Worm (Caenorhabditis elegans): ENCODE measurements around the gene R12B2.8.

R12B2.8 gene

ce11 chrIII:5835163-5835871 lies 11.6 kb downstream of the R12B2.8 start (continued):
- peak; percentile 50 for TF ChIP-seq set-16 (GFP tag; IDR thresholded peaks at IDR 0.05)
- peak; percentile 84 for TF ChIP-seq dve-1 (tag; optimal IDR thresholded peaks at IDR 0.05; ENCODE audit: insufficient read depth)
- TF ChIP-seq lin-1 (GFP tag; IDR thresholded peaks at IDR 0.05) = 0 out of 2 replicates have a peak, but pooled peaks have one; percentile 44
- TF ChIP-seq mes-2 (tag; optimal IDR thresholded peaks at IDR 0.05; ENCODE audit: poor library complexity, severe bottlenecking) = peak; percentile 66
- TF ChIP-seq tra-1 (GFP tag; IDR thresholded peaks at IDR 0.05) = peak; percentile 41; the same call in 1 of the 2 replicates
- no peak for TF ChIP-seq Y105C5A.15 (GFP tag; IDR thresholded peaks at IDR 0.05)
- TF ChIP-seq lin-29 (GFP tag; IDR thresholded peaks at IDR 0.05) = no peak
- TF ChIP-seq egl-27 (tag; optimal IDR thresholded peaks at IDR 0.05) = no peak
- peak; percentile 7 for TF ChIP-seq hlh-30 (tag; optimal IDR thresholded peaks at IDR 0.05; ENCODE audit: insufficient read depth)
- TF ChIP-seq daf-8 (GFP tag; IDR thresholded peaks at IDR 0.05) = no peak
- TF ChIP-seq nhr-76 (tag; optimal IDR thresholded peaks at IDR 0.05) = no peak
- TF ChIP-seq arid-1 (GFP tag; conservative IDR thresholded peaks at IDR 0.05) = no peak
- TF ChIP-seq lin-15B (tag; optimal IDR thresholded peaks at IDR 0.05) = no peak
- TF ChIP-seq saeg-2 (GFP tag; IDR thresholded peaks at IDR 0.05) = no peak
- peak in 1 of 2 experiments; percentile 31 for TF ChIP-seq mdl-1 (tag; optimal IDR thresholded peaks at IDR 0.05)
- no peak for TF ChIP-seq ama-1 (optimal IDR thresholded peaks at IDR 0.05)
- peak; percentile 13; the same call in 1 of the 2 replicates for TF ChIP-seq ceh-20 (GFP tag; IDR thresholded peaks at IDR 0.05)
- TF ChIP-seq daf-16 (GFP tag; optimal IDR thresholded peaks at IDR 0.05) = peak in 1 of 2 experiments; percentile 1
- peak; percentile 69 for TF ChIP-seq daf-16 (tag; optimal IDR thresholded peaks at IDR 0.05)
- no peak for TF ChIP-seq nhr-10 (tag; optimal IDR thresholded peaks at IDR 0.05)
- no peak for TF ChIP-seq D1046.2 (GFP tag; IDR thresholded peaks at IDR 0.05)
- peak; percentile 27 for TF ChIP-seq mep-1 (tag; optimal IDR thresholded peaks at IDR 0.05)
- no peak for TF ChIP-seq spr-3 (GFP tag; optimal IDR thresholded peaks at IDR 0.05)
- no peak for TF ChIP-seq madf-5 (GFP tag; IDR thresholded peaks at IDR 0.05)
- TF ChIP-seq nhr-111 (GFP tag; optimal IDR thresholded peaks at IDR 0.05) = no peak
- TF ChIP-seq ZK546.5 (tag; optimal IDR thresholded peaks at IDR 0.05) = no peak
- no peak for TF ChIP-seq T20F7.1 (GFP tag; optimal IDR thresholded peaks at IDR 0.05)
- no peak for TF ChIP-seq gei-8 (GFP tag; optimal IDR thresholded peaks at IDR 0.05)
- TF ChIP-seq zfp-3 (GFP tag; conservative IDR thresholded peaks at IDR 0.05) = no peak
- TF ChIP-seq mxl-2 (GFP tag; conservative IDR thresholded peaks at IDR 0.05) = no peak
- TF ChIP-seq zip-2 (tag; optimal IDR thresholded peaks at IDR 0.05) = no peak
- no peak for TF ChIP-seq R02D3.7 (tag; optimal IDR thresholded peaks at IDR 0.05)
- no peak for TF ChIP-seq lin-38 (GFP tag; IDR thresholded peaks at IDR 0.05)
- no peak for TF ChIP-seq nhr-41 (GFP tag; IDR thresholded peaks at IDR 0.05)
- no peak for TF ChIP-seq ceh-62 (tag; optimal IDR thresholded peaks at IDR 0.05)
- TF ChIP-seq lin-39 (tag; optimal IDR thresholded peaks at IDR 0.05) = no peak
- TF ChIP-seq lir-3 (tag; optimal IDR thresholded peaks at IDR 0.05) = no peak
- no peak for TF ChIP-seq php-3 (GFP tag; IDR thresholded peaks at IDR 0.05)
- TF ChIP-seq nhr-6 (tag; optimal IDR thresholded peaks at IDR 0.05) = no peak

- TF ChIP-seq lin-39 (tag; optimal IDR thresholded peaks at IDR 0.05) (no peak), pqm-1 (tag; optimal IDR thresholded peaks at IDR 0.05) (no peak), T26A8.4 (GFP tag; IDR thresholded peaks at IDR 0.05) (no peak), F26F4.8 (GFP tag; conservative IDR thresholded peaks at IDR 0.05) (no peak), mdl-1 (tag; optimal IDR thresholded peaks at IDR 0.05) (peak in 1 of 2 experiments; percentile 2), F10B5.3 (tag; optimal IDR thresholded peaks at IDR 0.05) (no peak), dmd-6 (GFP tag; IDR thresholded peaks at IDR 0.05) (no peak; the same call in 1 of the 2 replicates), daf-16 (GFP tag; optimal IDR thresholded peaks at IDR 0.05) (no peak), daf-16 (tag; optimal IDR thresholded peaks at IDR 0.05) (peak; percentile 30), unc-62 (GFP tag; optimal IDR thresholded peaks at IDR 0.05 in 1 of 2) (peak in 1 of 2 experiments; percentile 86), unc-62 (tag; optimal IDR thresholded peaks at IDR 0.05) (no peak)
These were observed 12.5 kb downstream of the R12B2.8 start for ce11 chrIII:5836261-5836660.

All from whole organism, L4 larva.